Fruit fly (Drosophila melanogaster) whole organism, embryonic: ENCODE data around the gene piwi.

ENCODE experiments used
- Aef1 ChIP-seq: fragments of 200-800 bp; sonication (Bioruptor generic); IDR thresholded peaks from 3 replicates; pipeline ENCODE4 v1.3.6; 2022; ENCODE audit warnings: missing biosample characterization, missing genetic modification characterization
- C15 ChIP-seq: fragments of 200-800 bp; sonication (Bioruptor generic); IDR thresholded peaks from 3 replicates; pipeline ENCODE4 v1.3.6; 2022; ENCODE audit warnings: missing biosample characterization, missing genetic modification characterization
- CG11247 ChIP-seq: fragments of 200-800 bp; sonication (Bioruptor generic); IDR thresholded peaks from 2 replicates; pipeline ENCODE4 v1.3.6; 2022; ENCODE audit warnings: missing biosample characterization, missing genetic modification characterization
- CG11398 ChIP-seq: fragments of 200-800 bp; sonication (Bioruptor generic); optimal IDR thresholded peaks from 2 replicates; lab custom pipeline; 2016; ENCODE audit warnings: missing biosample characterization, missing genetic modification characterization
- CG11723 ChIP-seq: fragments of 200-800 bp; sonication (Bioruptor generic); optimal IDR thresholded peaks from 2 replicates; lab custom pipeline; 2017; ENCODE audit warnings: missing biosample characterization, mild to moderate bottlenecking, missing genetic modification characterization
- CG12155 ChIP-seq: fragments of 200-800 bp; sonication (Bioruptor generic); optimal IDR thresholded peaks from 3 replicates; lab custom pipeline; 2016; ENCODE audit warnings: missing biosample characterization, missing genetic modification characterization
- CG1233 ChIP-seq: fragments of 200-800 bp; sonication (Bioruptor generic); optimal IDR thresholded peaks from 4 replicates; lab custom pipeline; 2018; ENCODE audit warnings: missing biosample characterization, mild to moderate bottlenecking, missing genetic modification characterization
- CG14050 ChIP-seq: fragments of 200-800 bp; sonication (Bioruptor generic); IDR thresholded peaks from 3 replicates; pipeline ENCODE4 v1.3.6; 2022; ENCODE audit warnings: missing biosample characterization, missing genetic modification characterization
- CG14667 ChIP-seq: fragments of 200-800 bp; sonication (Bioruptor generic); IDR thresholded peaks from 2 replicates; pipeline ENCODE4 v1.3.6; 2022; ENCODE audit warnings: missing biosample characterization, missing genetic modification characterization
- CG14710 ChIP-seq: fragments of 200-800 bp; sonication (Bioruptor generic); optimal IDR thresholded peaks from 3 replicates; lab custom pipeline; 2019; ENCODE audit warnings: missing biosample characterization, mild to moderate bottlenecking, missing genetic modification characterization, moderate library complexity
- CG15696 ChIP-seq: fragments of 200-800 bp; sonication (Bioruptor generic); optimal IDR thresholded peaks from 2 replicates; lab custom pipeline; 2019; ENCODE audit warnings: missing biosample characterization, mild to moderate bottlenecking, missing genetic modification characterization, moderate library complexity
- CG17359 ChIP-seq: fragments of 200-800 bp; sonication (Bioruptor generic); optimal IDR thresholded peaks from 3 replicates; lab custom pipeline; 2018; ENCODE audit warnings: missing biosample characterization, mild to moderate bottlenecking, missing genetic modification characterization, moderate library complexity
- CG17361 ChIP-seq: fragments of 200-800 bp; sonication (Bioruptor generic); IDR thresholded peaks from 3 replicates; pipeline ENCODE4 v1.3.6; 2022; ENCODE audit warnings: missing biosample characterization, missing genetic modification characterization
- CG17568 ChIP-seq: fragments of 200-800 bp; sonication (Bioruptor generic); optimal IDR thresholded peaks from 2 replicates; lab custom pipeline; 2018; ENCODE audit warnings: missing biosample characterization, mild to moderate bottlenecking, missing genetic modification characterization, moderate library complexity
- CG18011 ChIP-seq: fragments of 200-800 bp; sonication (Bioruptor generic); optimal IDR thresholded peaks from 2 replicates; lab custom pipeline; 2017; ENCODE audit warnings: missing biosample characterization, missing genetic modification characterization, mild to moderate bottlenecking, moderate library complexity, missing genotype
- CG30431 ChIP-seq: fragments of 200-800 bp; sonication (Bioruptor generic); optimal IDR thresholded peaks from 2 replicates; lab custom pipeline; 2017; ENCODE audit warnings: missing biosample characterization, missing genetic modification characterization
- CG31441 ChIP-seq: fragments of 200-800 bp; sonication (Bioruptor generic); IDR thresholded peaks from 2 replicates; pipeline ENCODE4 v1.3.6; 2022; ENCODE audit warnings: missing biosample characterization, missing genetic modification characterization
- CG33213 ChIP-seq: fragments of 200-800 bp; sonication (Bioruptor generic); optimal IDR thresholded peaks from 3 replicates; lab custom pipeline; 2016; ENCODE audit warnings: missing biosample characterization, missing genetic modification characterization
- CG4617 ChIP-seq: fragments of 200-800 bp; sonication (Bioruptor generic); optimal IDR thresholded peaks from 3 replicates; lab custom pipeline; 2016; ENCODE audit warnings: missing biosample characterization, missing genetic modification characterization, borderline replicate concordance
- CG5180 ChIP-seq: fragments of 200-800 bp; sonication (Bioruptor generic); optimal IDR thresholded peaks from 3 replicates; lab custom pipeline; 2017; ENCODE audit warnings: missing biosample characterization, missing genetic modification characterization, mild to moderate bottlenecking, moderate library complexity, missing genetic modification reagents
- CG7556 ChIP-seq: fragments of 200-800 bp; sonication (Bioruptor generic); optimal IDR thresholded peaks from 2 replicates; lab custom pipeline; 2017; ENCODE audit warnings: missing biosample characterization, mild to moderate bottlenecking, missing genetic modification characterization
- Camta ChIP-seq: fragments of 200-800 bp; sonication (Bioruptor generic); optimal IDR thresholded peaks from 2 replicates; lab custom pipeline; 2016; ENCODE audit warnings: missing biosample characterization, missing genetic modification characterization
- CoRest ChIP-seq: fragments of 200-800 bp; sonication (Bioruptor generic); optimal IDR thresholded peaks from 3 replicates; lab custom pipeline; 2018; ENCODE audit warnings: missing biosample characterization, mild to moderate bottlenecking, missing genetic modification characterization, moderate library complexity
- E2f1 ChIP-seq: fragments of 200-800 bp; sonication (Bioruptor generic); IDR thresholded peaks from 2 replicates; pipeline ENCODE4 v1.3.6; 2022; ENCODE audit warnings: missing biosample characterization, missing genetic modification characterization
- Fer3 ChIP-seq: fragments of 200-800 bp; sonication (Bioruptor generic); optimal IDR thresholded peaks from 2 replicates; lab custom pipeline; 2018; ENCODE audit warnings: missing biosample characterization, mild to moderate bottlenecking, missing genetic modification characterization, moderate library complexity
- Lhr ChIP-seq: fragments of 200-800 bp; sonication (Bioruptor generic); optimal IDR thresholded peaks from 3 replicates; lab custom pipeline; 2017; ENCODE audit warnings: mild to moderate bottlenecking, missing biosample characterization, missing genetic modification reagents, missing genetic modification characterization
- Nf-YA ChIP-seq: fragments of 200-800 bp; sonication (Bioruptor generic); IDR thresholded peaks from 2 replicates; pipeline ENCODE4 v1.3.6; 2022; ENCODE audit warnings: missing biosample characterization, missing genetic modification characterization
- Opbp ChIP-seq: fragments of 200-800 bp; sonication (Bioruptor generic); IDR thresholded peaks from 3 replicates; pipeline ENCODE4 v1.3.6; 2022; ENCODE audit warnings: missing biosample characterization, missing genetic modification characterization; ENCODE audit not compliant: partially characterized antibody
- Scr ChIP-seq: fragments of 200-800 bp; sonication (Bioruptor generic); IDR thresholded peaks from 2 replicates; pipeline ENCODE4 v1.3.6; 2022; ENCODE audit warnings: missing biosample characterization, missing genetic modification characterization; ENCODE audit not compliant: partially characterized antibody
- Sox102F ChIP-seq: fragments of 200-800 bp; sonication (Bioruptor generic); optimal IDR thresholded peaks from 2 replicates; lab custom pipeline; 2018; ENCODE audit warnings: missing biosample characterization, mild to moderate bottlenecking, missing genetic modification characterization, moderate library complexity
- Ssrp ChIP-seq: fragments of 200-800 bp; sonication (Bioruptor generic); optimal IDR thresholded peaks from 2 replicates; lab custom pipeline; 2018; ENCODE audit warnings: missing biosample characterization, mild to moderate bottlenecking, missing genetic modification characterization, moderate library complexity
- bab2 ChIP-seq: fragments of 200-800 bp; sonication (Bioruptor generic); optimal IDR thresholded peaks from 2 replicates; lab custom pipeline; 2016; ENCODE audit warnings: missing biosample characterization, missing genetic modification characterization
- cato ChIP-seq: fragments of 200-800 bp; sonication (Bioruptor generic); optimal IDR thresholded peaks from 2 replicates; lab custom pipeline; 2016; ENCODE audit warnings: missing biosample characterization, missing genetic modification characterization, borderline replicate concordance
- ci ChIP-seq: fragments of 200-800 bp; sonication (Bioruptor generic); IDR thresholded peaks from 3 replicates; pipeline ENCODE4 v1.3.6; 2022; ENCODE audit warnings: missing biosample characterization, missing genetic modification characterization
- crol ChIP-seq: fragments of 200-800 bp; sonication (Bioruptor generic); IDR thresholded peaks from 2 replicates; pipeline ENCODE4 v1.3.6; 2022; ENCODE audit warnings: missing biosample characterization, missing genetic modification characterization
- fru ChIP-seq: fragments of >200 bp; optimal IDR thresholded peaks from 2 replicates; lab custom pipeline; 2017
- ftz-f1 ChIP-seq: fragments of 200-800 bp; sonication (Bioruptor generic); optimal IDR thresholded peaks from 2 replicates; lab custom pipeline; 2016; ENCODE audit warnings: missing biosample characterization, missing genetic modification characterization
- gcm ChIP-seq: fragments of 200-800 bp; sonication (Bioruptor generic); optimal IDR thresholded peaks from 2 replicates; lab custom pipeline; 2019; ENCODE audit warnings: missing biosample characterization, mild to moderate bottlenecking, missing genetic modification characterization, moderate library complexity
- her ChIP-seq: fragments of 200-800 bp; sonication (Bioruptor generic); optimal IDR thresholded peaks from 2 replicates; lab custom pipeline; 2016; ENCODE audit warnings: missing biosample characterization, missing genetic modification characterization
- lbe ChIP-seq: fragments of 200-800 bp; sonication (Bioruptor generic); optimal IDR thresholded peaks from 2 replicates; lab custom pipeline; 2016; ENCODE audit warnings: missing biosample characterization, mild to moderate bottlenecking, missing genetic modification characterization
- lola ChIP-seq, 3 experiments: fragments of >200 bp in 2 of 3; fragments of 200-800 bp in 1 of 3; sonication (Bioruptor generic) in 1 of 3; optimal IDR thresholded peaks; 2 replicates each; lab custom pipeline; 2017 to 2019; ENCODE audit warnings: missing biosample characterization in 3 of 3, missing genetic modification characterization in 3 of 3, mild to moderate bottlenecking in 1 of 3, moderate library complexity in 1 of 3
- mam ChIP-seq: fragments of 200-800 bp; sonication (Bioruptor generic); optimal IDR thresholded peaks from 3 replicates; lab custom pipeline; 2016; ENCODE audit warnings: missing biosample characterization, missing genetic modification characterization
- nerfin-1 ChIP-seq: fragments of 200-800 bp; sonication (Bioruptor generic); optimal IDR thresholded peaks from 3 replicates; lab custom pipeline; 2019; ENCODE audit warnings: missing biosample characterization, mild to moderate bottlenecking, missing genetic modification characterization, moderate library complexity
- phol ChIP-seq: fragments of 200-800 bp; sonication (Bioruptor generic); optimal IDR thresholded peaks from 3 replicates; lab custom pipeline; 2018; ENCODE audit warnings: missing biosample characterization, mild to moderate bottlenecking, missing genetic modification characterization, moderate library complexity
- prd ChIP-seq, 3 experiments: fragments of >200 bp in 2 of 3; fragments of 200-800 bp in 1 of 3; sonication (Bioruptor generic) in 1 of 3; optimal IDR thresholded peaks in 2 of 3; IDR thresholded peaks in 1 of 3; 2 replicates in 2 of 3; 3 replicates in 1 of 3; pipeline versions ENCODE4 v1.3.6 to Lab custom; 2017 to 2022; ENCODE audit warnings: missing biosample characterization in 1 of 3, missing genetic modification characterization in 1 of 3
- ro ChIP-seq: fragments of 200-800 bp; sonication (Bioruptor generic); IDR thresholded peaks from 2 replicates; pipeline ENCODE4 v1.3.6; 2022; ENCODE audit warnings: missing biosample characterization, missing genetic modification characterization
- sens-2 ChIP-seq: fragments of 200-800 bp; sonication (Bioruptor generic); IDR thresholded peaks from 2 replicates; pipeline ENCODE4 v1.3.6; 2022; ENCODE audit warnings: missing biosample characterization, missing genetic modification characterization
- sima ChIP-seq: fragments of 200-800 bp; sonication (Bioruptor generic); optimal IDR thresholded peaks from 2 replicates; lab custom pipeline; 2016; ENCODE audit warnings: missing biosample characterization, missing genetic modification characterization
- trem ChIP-seq: fragments of 200-800 bp; optimal IDR thresholded peaks from 3 replicates; lab custom pipeline; 2019; ENCODE audit warnings: missing biosample characterization, mild to moderate bottlenecking, missing genetic modification characterization, moderate library complexity
- vvl ChIP-seq: fragments of 200-800 bp; sonication (Bioruptor generic); IDR thresholded peaks from 2 replicates; pipeline ENCODE4 v1.3.6; 2022; ENCODE audit warnings: missing biosample characterization, missing genetic modification characterization

Gene piwi

dm6 chr2L:10964493-10964892 lies 22.7 kb downstream of the piwi start (continued):
- TF ChIP-seq CG14710 (tag; lab: Kevin White, UChicago): peak; percentile 62
- TF ChIP-seq CG11723 (GFP tag; lab: Kevin White, UChicago): no peak
- no peak for TF ChIP-seq gcm
- TF ChIP-seq Nf-YA: no peak
- TF ChIP-seq Scr (GFP tag; lab: Robert Waterston, UW): no peak
- no peak for TF ChIP-seq cato (GFP tag; lab: Kevin White, UChicago)
- TF ChIP-seq CG17568 (GFP tag; lab: Kevin White, UChicago): peak; percentile 3
- no peak for TF ChIP-seq CG18011
- TF ChIP-seq CG14050: no peak
- TF ChIP-seq CG31441 (GFP tag; lab: Robert Waterston, UW): 0 out of 2 replicates have a peak, but pooled peaks have one; percentile 28
- no peak for TF ChIP-seq E2f1 (GFP tag; lab: Robert Waterston, UW)
- TF ChIP-seq CG17361 (GFP tag; lab: Robert Waterston, UW): peak; percentile 44; the same call in 1 of the 3 replicates
- peak; percentile 6 for TF ChIP-seq CG17359 (tag; lab: Kevin White, UChicago)
- no peak for TF ChIP-seq CG7556 (GFP tag; lab: Kevin White, UChicago)
- no peak for TF ChIP-seq CG12155 (GFP tag; lab: Kevin White, UChicago)
- peak; percentile 14 for TF ChIP-seq CG15696 (tag; lab: Kevin White, UChicago)
- TF ChIP-seq lola (GFP tag; optimal IDR thresholded peaks at IDR 0.05; lab: Kevin White, UChicago): peak in 1 of 3 experiments; percentile 21
- TF ChIP-seq Fer3 (tag; lab: Kevin White, UChicago): peak; percentile 16
- peak; percentile 59 for TF ChIP-seq Lhr (GFP tag; lab: Kevin White, UChicago)
- TF ChIP-seq CG1233 (GFP tag; lab: Kevin White, UChicago): peak; percentile 30
- no peak for TF ChIP-seq sens-2 (GFP tag; lab: Robert Waterston, UW)
- no peak for TF ChIP-seq Camta
- TF ChIP-seq sima: no peak
- TF ChIP-seq CoRest (tag; lab: Kevin White, UChicago): peak; percentile 61
- TF ChIP-seq fru (lab: Kevin White, UChicago): no peak
- TF ChIP-seq phol (tag; lab: Kevin White, UChicago): peak; percentile 45
- TF ChIP-seq CG30431: no peak
- peak; percentile 42; the same call in 1 of the 3 replicates for TF ChIP-seq ci (GFP tag; lab: Robert Waterston, UW)
- TF ChIP-seq vvl (GFP tag; lab: Robert Waterston, UW): no peak
- TF ChIP-seq CG11398 (GFP tag; lab: Kevin White, UChicago): no peak
- TF ChIP-seq CG11247: no peak
- peak; percentile 71 for TF ChIP-seq trem
- no peak for TF ChIP-seq ftz-f1 (GFP tag; lab: Kevin White, UChicago)
- no peak for TF ChIP-seq crol (GFP tag; lab: Robert Waterston, UW)
- 0 out of 3 replicates have a peak, but pooled peaks have one; percentile 38 for TF ChIP-seq Opbp
- TF ChIP-seq bab2 (GFP tag; lab: Kevin White, UChicago): no peak
- peak; percentile 1 for TF ChIP-seq Ssrp (tag; lab: Kevin White, UChicago)
- no peak for TF ChIP-seq CG4617
- peak; percentile 57; the same call in 1 of the 3 replicates for TF ChIP-seq Aef1 (GFP tag; lab: Robert Waterston, UW)
- no peak for TF ChIP-seq Sox102F (GFP tag; lab: Kevin White, UChicago)
- TF ChIP-seq ro (GFP tag; lab: Robert Waterston, UW): no peak
- no peak for TF ChIP-seq mam
- peak; percentile 32 for TF ChIP-seq nerfin-1 (tag; lab: Kevin White, UChicago)
- TF ChIP-seq CG5180 (GFP tag; lab: Kevin White, UChicago): no peak
- TF ChIP-seq prd (optimal IDR thresholded peaks at IDR 0.05; lab: Kevin White, UChicago): no peak
- no peak for TF ChIP-seq prd (GFP tag; IDR thresholded peaks at IDR 0.05; lab: Robert Waterston, UW)
- no peak for TF ChIP-seq her (GFP tag; lab: Kevin White, UChicago)
- TF ChIP-seq lbe: no peak
- no peak for TF ChIP-seq CG14667 (GFP tag; lab: Robert Waterston, UW)
- no peak for TF ChIP-seq C15 (GFP tag; lab: Robert Waterston, UW)
- TF ChIP-seq CG33213: peak; percentile 38
